Fruit fly (Drosophila melanogaster) whole organism, embryonic: ENCODE measurements around the gene bero.

ENCODE experiments used
- Ada2b ChIP-seq: fragments of 200-800 bp; sonication (Bioruptor generic); IDR thresholded peaks from 2 replicates; pipeline ENCODE4 v1.3.6; 2022; ENCODE audit warnings: missing biosample characterization, missing genetic modification characterization
- CG10147 ChIP-seq: fragments of 200-800 bp; sonication (Bioruptor generic); optimal IDR thresholded peaks from 2 replicates; lab custom pipeline; 2019; ENCODE audit warnings: missing biosample characterization, mild to moderate bottlenecking, missing genetic modification characterization, moderate library complexity
- CG11456 ChIP-seq: fragments of 200-800 bp; sonication (Bioruptor generic); IDR thresholded peaks from 3 replicates; pipeline ENCODE4 v1.3.6; 2022; ENCODE audit warnings: missing biosample characterization, missing genetic modification characterization
- CG11696 ChIP-seq: fragments of 200-800 bp; sonication (Bioruptor generic); IDR thresholded peaks from 2 replicates; pipeline ENCODE4 v1.3.6; 2022; ENCODE audit warnings: missing biosample characterization, missing genetic modification characterization
- CG15073 ChIP-seq: fragments of 200-800 bp; sonication (Bioruptor generic); optimal IDR thresholded peaks from 2 replicates; lab custom pipeline; 2016; ENCODE audit warnings: missing biosample characterization, missing genetic modification characterization
- CG16815 ChIP-seq: fragments of 200-800 bp; sonication (Bioruptor generic); optimal IDR thresholded peaks from 3 replicates; lab custom pipeline; 2017; ENCODE audit warnings: missing biosample characterization, mild to moderate bottlenecking, missing genetic modification characterization
- CG18764 ChIP-seq: fragments of 200-800 bp; sonication (Bioruptor generic); optimal IDR thresholded peaks from 3 replicates; lab custom pipeline; 2016; ENCODE audit warnings: missing biosample characterization, missing genetic modification characterization
- CG4360 ChIP-seq: fragments of 200-800 bp; sonication (Bioruptor generic); IDR thresholded peaks from 2 replicates; pipeline ENCODE4 v1.3.6; 2022; ENCODE audit warnings: missing biosample characterization, missing genetic modification characterization
- CG4617 ChIP-seq: fragments of 200-800 bp; sonication (Bioruptor generic); optimal IDR thresholded peaks from 3 replicates; lab custom pipeline; 2016; ENCODE audit warnings: missing biosample characterization, missing genetic modification characterization, borderline replicate concordance
- CG8290 ChIP-seq, 3 experiments: fragments of 200-800 bp; sonication (Bioruptor generic); optimal IDR thresholded peaks; 2 replicates each; lab custom pipeline; 2016 to 2019; ENCODE audit warnings: missing biosample characterization in 3 of 3, missing genetic modification characterization in 3 of 3, mild to moderate bottlenecking in 2 of 3, moderate library complexity in 1 of 3
- CG9437 ChIP-seq: fragments of 200-800 bp; sonication (Bioruptor generic); optimal IDR thresholded peaks from 2 replicates; lab custom pipeline; 2018; ENCODE audit warnings: missing biosample characterization, mild to moderate bottlenecking, missing genetic modification characterization
- CG9817 ChIP-seq: fragments of 200-800 bp; sonication (Bioruptor generic); optimal IDR thresholded peaks from 2 replicates; lab custom pipeline; 2018; ENCODE audit warnings: missing biosample characterization, mild to moderate bottlenecking, missing genetic modification characterization, moderate library complexity
- CoRest ChIP-seq: fragments of 200-800 bp; sonication (Bioruptor generic); optimal IDR thresholded peaks from 3 replicates; lab custom pipeline; 2018; ENCODE audit warnings: missing biosample characterization, mild to moderate bottlenecking, missing genetic modification characterization, moderate library complexity
- Dad ChIP-seq: fragments of 200-800 bp; sonication (Bioruptor generic); optimal IDR thresholded peaks from 3 replicates; lab custom pipeline; 2016; ENCODE audit warnings: missing biosample characterization, missing genetic modification characterization
- Hmr ChIP-seq: fragments of 200-800 bp; sonication (Bioruptor generic); optimal IDR thresholded peaks from 3 replicates; lab custom pipeline; 2017; ENCODE audit warnings: mild to moderate bottlenecking, missing biosample characterization, missing genetic modification reagents, missing genetic modification characterization
- Kr ChIP-seq: fragments of 200-800 bp; sonication (Bioruptor generic); optimal IDR thresholded peaks from 2 replicates; lab custom pipeline; 2017; ENCODE audit warnings: missing biosample characterization, mild to moderate bottlenecking, missing genetic modification characterization
- Med ChIP-seq: fragments of 200-800 bp; sonication (Bioruptor generic); peaks from one replicate; lab custom pipeline; 2016; ENCODE audit warnings: missing biosample characterization, missing genetic modification characterization, mild to moderate bottlenecking, inconsistent platforms, moderate library complexity
- Oli ChIP-seq: fragments of 200-800 bp; sonication (Bioruptor generic); optimal IDR thresholded peaks from 2 replicates; lab custom pipeline; 2018; ENCODE audit warnings: missing biosample characterization, mild to moderate bottlenecking, missing genetic modification characterization, moderate library complexity
- Ssrp ChIP-seq: fragments of 200-800 bp; sonication (Bioruptor generic); optimal IDR thresholded peaks from 2 replicates; lab custom pipeline; 2018; ENCODE audit warnings: missing biosample characterization, mild to moderate bottlenecking, missing genetic modification characterization, moderate library complexity
- chinmo ChIP-seq: fragments of 200-800 bp; sonication (Bioruptor generic); IDR thresholded peaks from 4 replicates; pipeline ENCODE4 v1.3.6; 2022; ENCODE audit warnings: missing biosample characterization, missing genetic modification characterization; ENCODE audit not compliant: partially characterized antibody
- exex ChIP-seq: fragments of 200-800 bp; sonication (Bioruptor generic); optimal IDR thresholded peaks from 4 replicates; lab custom pipeline; 2018; ENCODE audit warnings: missing biosample characterization, mild to moderate bottlenecking, missing genetic modification characterization, moderate library complexity
- fu2 ChIP-seq: fragments of 200-800 bp; sonication (Bioruptor generic); optimal IDR thresholded peaks from 2 replicates; lab custom pipeline; 2016; ENCODE audit warnings: missing biosample characterization, missing genetic modification characterization
- grn ChIP-seq: fragments of 200-800 bp; sonication (Bioruptor generic); optimal IDR thresholded peaks from 3 replicates; lab custom pipeline; 2017; ENCODE audit warnings: missing biosample characterization, missing genetic modification characterization
- jing ChIP-seq: fragments of 200-800 bp; sonication (Bioruptor generic); optimal IDR thresholded peaks from 2 replicates; lab custom pipeline; 2018; ENCODE audit warnings: missing biosample characterization, mild to moderate bottlenecking, missing genetic modification characterization
- klu ChIP-seq: fragments of 200-800 bp; sonication (Bioruptor generic); IDR thresholded peaks from 2 replicates; pipeline ENCODE4 v1.3.6; 2022; ENCODE audit warnings: missing biosample characterization, missing genetic modification characterization
- nom ChIP-seq: fragments of 200-800 bp; sonication (Bioruptor generic); optimal IDR thresholded peaks from 2 replicates; lab custom pipeline; 2017; ENCODE audit warnings: missing biosample characterization, missing genetic modification characterization, mild to moderate bottlenecking, moderate library complexity, missing genetic modification reagents
- p53 ChIP-seq: fragments of 200-800 bp; sonication (Bioruptor generic); optimal IDR thresholded peaks from 2 replicates; lab custom pipeline; 2016; ENCODE audit warnings: missing biosample characterization, missing genetic modification characterization
- pan ChIP-seq, 4 experiments: fragments of >200 bp in 3 of 4; fragments of 200-800 bp in 1 of 4; sonication (Bioruptor generic) in 1 of 4; optimal IDR thresholded peaks in 3 of 4; IDR thresholded peaks in 1 of 4; 2 replicates each; pipeline versions ENCODE4 v1.3.6 to Lab custom; 2017 to 2022; ENCODE audit warnings: missing biosample characterization in 2 of 4, missing genetic modification characterization in 2 of 4, mixed read lengths in 1 of 4
- ranshi ChIP-seq: fragments of 200-800 bp; sonication (Bioruptor generic); IDR thresholded peaks from 2 replicates; pipeline ENCODE4 v1.3.6; 2022; ENCODE audit warnings: missing biosample characterization, missing genetic modification characterization
- scrt ChIP-seq: fragments of 200-800 bp; sonication (Bioruptor generic); optimal IDR thresholded peaks from 2 replicates; lab custom pipeline; 2018; ENCODE audit warnings: missing biosample characterization, mild to moderate bottlenecking, missing genetic modification characterization, moderate library complexity
- sd ChIP-seq: fragments of 200-800 bp; sonication (Bioruptor generic); optimal IDR thresholded peaks from 3 replicates; lab custom pipeline; 2018; ENCODE audit warnings: missing biosample characterization, mild to moderate bottlenecking, missing genetic modification characterization, moderate library complexity
- sens ChIP-seq: fragments of 200-800 bp; sonication (Bioruptor generic); peaks from one replicate; lab custom pipeline; 2016; ENCODE audit warnings: missing biosample characterization, missing genetic modification characterization
- stc ChIP-seq: fragments of 200-800 bp; sonication (Bioruptor generic); IDR thresholded peaks from 2 replicates; pipeline ENCODE4 v1.3.6; 2022; ENCODE audit warnings: missing biosample characterization, missing genetic modification characterization
- yki ChIP-seq: fragments of >200 bp; optimal IDR thresholded peaks from 3 replicates; lab custom pipeline; 2018
- z ChIP-seq: fragments of 200-800 bp; sonication (Bioruptor generic); IDR thresholded peaks from 3 replicates; pipeline ENCODE4 v1.3.6; 2022; ENCODE audit warnings: missing biosample characterization, missing genetic modification characterization
- zfh1 ChIP-seq: fragments of 200-800 bp; sonication (Bioruptor generic); IDR thresholded peaks from 3 replicates; pipeline ENCODE4 v1.3.6; 2022; ENCODE audit warnings: missing biosample characterization, missing genetic modification characterization

bero gene

DNA sequence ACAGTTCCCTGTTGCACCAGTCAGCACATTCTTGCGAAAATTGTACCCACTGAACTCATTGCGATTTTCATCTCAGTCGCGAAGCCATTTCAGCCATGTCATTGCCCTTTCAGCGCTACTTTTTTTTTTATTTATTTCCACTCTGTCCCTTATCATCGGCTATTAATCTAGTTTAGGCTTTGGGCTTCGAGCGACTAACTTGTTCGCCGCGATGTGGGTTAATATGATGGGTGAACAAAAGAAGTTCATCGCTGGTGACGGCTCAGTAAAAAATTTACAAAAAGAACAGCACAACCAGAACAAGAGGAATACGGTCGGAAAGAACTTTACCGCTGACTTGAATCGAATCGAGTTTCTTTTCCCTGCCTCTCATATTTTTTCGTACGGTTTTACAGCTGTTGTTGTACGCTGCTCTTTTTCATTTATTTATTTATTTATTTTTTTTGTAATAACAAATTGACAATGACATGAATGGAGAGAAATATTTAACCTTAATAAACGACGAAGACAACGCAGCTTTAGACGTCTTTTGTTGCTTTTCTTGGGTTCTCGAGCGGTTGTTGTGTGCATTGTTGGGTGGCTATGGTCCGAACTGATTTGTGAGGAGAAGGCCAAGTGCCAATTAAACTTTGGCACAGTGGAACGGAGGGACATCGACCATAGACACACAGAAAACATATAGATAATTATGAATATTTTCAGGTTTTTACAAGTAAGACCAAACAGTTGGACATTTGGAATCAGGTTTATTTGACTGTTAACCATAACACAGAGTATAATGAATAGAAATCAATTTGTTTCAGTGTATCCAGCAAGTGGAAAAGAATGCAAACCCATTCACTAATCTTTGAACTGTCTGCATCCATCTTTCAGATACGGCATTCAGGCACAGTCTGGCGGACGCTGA, 46.0 kb upstream of the bero start:
- TF ChIP-seq nom (GFP tag; lab: Kevin White, UChicago) (peak; percentile 78), Med (GFP tag; lab: Kevin White, UChicago) (peak; percentile 42), CG11696 (GFP tag; lab: Robert Waterston, UW) (0 out of 2 replicates have a peak, but pooled peaks have one; percentile 11), pan (optimal IDR thresholded peaks at IDR 0.05; lab: Kevin White, UChicago) (no peak), pan (GFP tag; optimal IDR thresholded peaks at IDR 0.05 in 1 of 2, IDR thresholded peaks at IDR 0.05 in 1 of 2) (no peak), CG11456 (no peak), chinmo (0 out of 4 replicates have a peak, but pooled peaks have one; percentile 52), Ada2b (GFP tag; lab: Robert Waterston, UW) (0 out of 2 replicates have a peak, but pooled peaks have one; percentile 20), grn (GFP tag; lab: Kevin White, UChicago) (peak; percentile 2), sens (GFP tag; lab: Kevin White, UChicago) (peak; percentile 25), CG4617 (GFP tag; lab: Kevin White, UChicago) (no peak), CG8290 (GFP tag; optimal IDR thresholded peaks at IDR 0.05; lab: Kevin White, UChicago) (no peak), CG8290 (tag; optimal IDR thresholded peaks at IDR 0.05; lab: Kevin White, UChicago) (peak in 1 of 2 experiments; percentile 30), zfh1 (GFP tag; lab: Robert Waterston, UW) (no peak), CG10147 (GFP tag; lab: Kevin White, UChicago) (no peak), Dad (GFP tag; lab: Kevin White, UChicago) (no peak), sd (peak; percentile 14)

DNA sequence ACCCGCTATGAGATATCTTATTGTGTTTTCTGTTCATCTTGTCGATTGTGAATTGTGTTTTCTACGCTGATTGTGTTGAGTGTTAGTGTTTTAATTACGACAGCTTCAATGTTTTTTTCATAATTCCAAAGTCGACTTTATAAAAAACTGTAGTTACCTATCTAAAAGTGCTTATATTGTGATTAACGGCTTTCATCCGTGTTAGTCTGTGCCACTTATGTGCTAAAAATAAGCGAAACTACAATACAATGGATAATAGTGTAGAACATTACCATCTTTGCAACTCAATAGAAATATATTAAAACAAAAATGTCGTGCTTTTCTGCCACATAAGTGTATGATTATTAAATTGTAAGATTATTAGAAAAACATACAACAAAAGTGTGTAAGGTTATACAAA, 42.4 kb upstream of the bero start, which contains the start of gene CG33322:
Gene CG33322, minus strand, starts transcription at position 101 of the 400 bp plus-strand sequence.
- TF ChIP-seq z (GFP tag; lab: Robert Waterston, UW) (no peak), yki (lab: Kevin White, UChicago) (no peak)
- TF ChIP-seq, all 482 proteins: peak for 0

DNA sequence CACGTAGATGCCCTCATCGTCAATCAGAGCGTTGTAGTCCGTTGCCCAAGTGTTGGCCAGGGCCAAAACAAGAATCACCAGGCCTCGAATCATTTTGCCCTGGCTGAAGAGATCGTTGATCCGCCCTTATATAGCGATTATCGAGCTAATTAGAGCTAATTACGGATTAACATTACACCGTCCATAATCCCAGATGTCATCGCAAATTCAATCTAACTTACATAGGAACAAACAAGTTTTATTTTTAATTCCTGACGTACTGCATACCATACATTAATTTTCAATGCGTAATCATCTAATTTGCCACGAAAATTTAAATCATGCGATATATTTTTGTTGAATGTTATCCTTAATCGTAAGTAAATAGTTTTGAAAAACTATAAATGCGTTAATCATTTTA, 41.3 kb upstream of the bero start, which contains the start of gene CheB38b:
Gene CheB38b, minus strand, starts transcription at position 101 of the 400 bp plus-strand sequence.
- no peak for TF ChIP-seq CG9437
- no peak for TF ChIP-seq z (GFP tag; lab: Robert Waterston, UW)
- no peak for TF ChIP-seq Oli
- TF ChIP-seq p53: no peak
- no peak for TF ChIP-seq CG15073 (GFP tag; lab: Kevin White, UChicago)
- no peak for TF ChIP-seq pan (optimal IDR thresholded peaks at IDR 0.05; lab: Kevin White, UChicago)
- TF ChIP-seq pan (GFP tag; optimal IDR thresholded peaks at IDR 0.05 in 1 of 2, IDR thresholded peaks at IDR 0.05 in 1 of 2): no peak
- no peak for TF ChIP-seq ranshi (GFP tag; lab: Robert Waterston, UW)
- TF ChIP-seq stc (GFP tag; lab: Robert Waterston, UW): no peak
- TF ChIP-seq Hmr (GFP tag; lab: Kevin White, UChicago): no peak
- TF ChIP-seq CG16815 (GFP tag; lab: Kevin White, UChicago): no peak
- TF ChIP-seq jing: no peak
- TF ChIP-seq scrt (GFP tag; lab: Kevin White, UChicago): no peak

DNA sequence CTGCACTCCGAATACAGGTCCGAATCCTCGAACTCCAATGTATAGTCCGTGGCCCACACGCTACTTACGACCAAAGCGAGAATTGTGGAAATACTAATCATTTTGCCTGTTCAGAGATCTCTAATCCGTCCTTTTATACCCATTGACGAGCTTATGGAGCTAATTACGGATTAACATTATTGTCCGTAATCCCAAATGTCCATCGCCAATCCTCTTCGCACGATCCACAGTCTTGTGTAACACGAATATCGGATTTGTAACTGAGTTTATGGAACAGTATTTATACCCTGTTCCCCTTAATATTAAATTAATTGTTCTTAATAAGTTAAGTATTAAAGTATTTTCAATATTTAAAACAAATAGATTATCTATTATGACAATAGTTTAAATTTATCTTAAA, 40.1 kb upstream of the bero start, which contains the start of gene CheB38a:
Gene CheB38a, minus strand, starts transcription at position 101 of the 400 bp plus-strand sequence.
- TF ChIP-seq exex (tag; lab: Kevin White, UChicago) (no peak), Ssrp (tag; lab: Kevin White, UChicago) (no peak), CG18764 (GFP tag; lab: Kevin White, UChicago) (no peak), Kr (no peak), CG4360 (no peak), fu2 (GFP tag; lab: Kevin White, UChicago) (no peak), klu (GFP tag; lab: Robert Waterston, UW) (no peak), CoRest (tag; lab: Kevin White, UChicago) (no peak), CG9817 (tag; lab: Kevin White, UChicago) (no peak), nom (GFP tag; lab: Kevin White, UChicago) (no peak)
- TF ChIP-seq, all 482 proteins: peak for 0
